Worm (Caenorhabditis elegans): Measurements from ENCODE around the gene ZC250.4.

Gene ZC250.4

DNA sequence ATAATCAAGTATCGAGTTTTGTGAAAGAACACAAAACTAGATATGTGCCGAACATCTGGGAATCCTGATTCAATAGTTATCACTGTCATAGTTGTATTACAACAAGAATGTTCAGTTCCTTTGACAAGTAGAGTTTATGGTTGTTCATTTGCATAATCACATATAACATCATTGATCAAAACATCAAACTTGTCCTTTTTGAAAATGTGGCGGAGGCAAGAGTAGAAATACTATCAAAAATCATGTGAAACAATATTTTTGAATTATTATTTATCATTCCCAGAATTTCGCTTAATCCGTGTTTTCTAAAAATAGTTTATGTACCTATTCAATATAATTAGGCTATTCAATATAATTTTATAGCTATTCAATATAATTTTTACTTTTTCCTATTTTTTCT is 27.6 kb downstream of the ZC250.4 start, which contains the start of gene F44E7.7:
TSS of gene F44E7.7 (minus strand) at position 101 of the 400 bp plus-strand sequence.
- TF ChIP-seq nhr-71 (tag; optimal IDR thresholded peaks at IDR 0.05), result no peak
- TF ChIP-seq nhr-84 (tag; optimal IDR thresholded peaks at IDR 0.05), result no peak
- TF ChIP-seq ceh-88 (GFP tag; IDR thresholded peaks at IDR 0.05), result no peak
- TF ChIP-seq swsn-7 (tag; optimal IDR thresholded peaks at IDR 0.05), result no peak
- no peak for TF ChIP-seq vab-15 (tag; optimal IDR thresholded peaks at IDR 0.05)
- no peak for TF ChIP-seq ama-1 (optimal IDR thresholded peaks at IDR 0.05)
- no peak for TF ChIP-seq C16A3.4 (tag; optimal IDR thresholded peaks at IDR 0.05)
- no peak for TF ChIP-seq lin-14 (GFP tag; optimal IDR thresholded peaks at IDR 0.05)
- TF ChIP-seq zip-4 (GFP tag; optimal IDR thresholded peaks at IDR 0.05), result no peak
- no peak for TF ChIP-seq aly-2 (tag; optimal IDR thresholded peaks at IDR 0.05)
- no peak for TF ChIP-seq mdl-1 (tag; optimal IDR thresholded peaks at IDR 0.05)
- TF ChIP-seq nhr-11 (tag; optimal IDR thresholded peaks at IDR 0.05), result no peak
- no peak for TF ChIP-seq C34B4.2 (tag; optimal IDR thresholded peaks at IDR 0.05)
- no peak for TF ChIP-seq ztf-11 (tag; optimal IDR thresholded peaks at IDR 0.05)
- no peak for TF ChIP-seq mep-1 (tag; optimal IDR thresholded peaks at IDR 0.05)
- TF ChIP-seq lin-13 (GFP tag; optimal IDR thresholded peaks at IDR 0.05), result no peak
- no peak for TF ChIP-seq elt-2 (tag; optimal IDR thresholded peaks at IDR 0.05)

- TF ChIP-seq nhr-77 (tag; optimal IDR thresholded peaks at IDR 0.05) (no peak), snu-23 (GFP tag; optimal IDR thresholded peaks at IDR 0.05) (no peak), efl-3 (GFP tag; optimal IDR thresholded peaks at IDR 0.05) (no peak), ceh-88 (GFP tag; IDR thresholded peaks at IDR 0.05) (no peak), nhr-76 (tag; optimal IDR thresholded peaks at IDR 0.05) (no peak), lin-15B (tag; optimal IDR thresholded peaks at IDR 0.05) (no peak), nhr-20 (tag; optimal IDR thresholded peaks at IDR 0.05) (no peak)
These were observed 30.2 kb downstream of the ZC250.4 start, which contains the start of gene fbxa-183 for ce11 chrV:5782687-5783086. Gene fbxa-183, minus strand, starts transcription at chrV:5782787.

DNA sequence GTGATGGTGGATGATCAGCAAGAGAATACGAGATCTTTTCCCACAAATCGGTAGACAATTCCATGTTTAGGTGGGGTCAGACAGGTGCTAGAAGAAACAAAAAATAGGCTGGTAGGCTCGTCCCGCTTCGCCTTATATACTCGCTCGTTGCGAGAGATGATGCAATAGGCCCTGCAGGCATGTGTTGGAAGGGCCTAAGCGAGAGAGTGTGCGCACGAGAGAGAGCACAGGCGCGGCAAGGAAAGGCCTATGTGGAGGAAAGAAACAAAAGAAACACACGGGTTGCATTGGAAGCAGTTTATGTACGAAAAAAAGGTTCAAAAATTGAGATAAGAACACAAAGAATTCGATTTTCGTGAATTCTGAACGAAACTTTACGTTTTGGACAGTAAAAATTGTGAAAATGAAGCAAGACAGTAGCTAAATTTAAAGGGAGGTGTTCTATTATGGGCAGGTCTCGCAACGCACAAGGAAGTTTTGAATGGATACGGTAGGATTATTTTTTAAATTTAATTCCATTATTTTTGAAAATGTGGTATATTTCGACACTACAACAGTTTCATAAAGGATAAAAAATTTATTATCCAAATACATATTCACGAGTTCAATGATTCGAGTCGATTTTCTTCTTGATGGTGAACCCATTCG is 32.1 kb downstream of the ZC250.4 start, which contains the start of gene F44E7.5:
TSS of gene F44E7.5 (minus strand) at position 210 of the 648 bp plus-strand sequence.
- TF ChIP-seq F16B12.6 (tag; optimal IDR thresholded peaks at IDR 0.05), result no peak
- TF ChIP-seq skn-1 (tag; optimal IDR thresholded peaks at IDR 0.05), result peak; percentile 1
- TF ChIP-seq isw-1 (GFP tag; IDR thresholded peaks at IDR 0.05), result no peak
- no peak for TF ChIP-seq nhr-11 (tag; optimal IDR thresholded peaks at IDR 0.05)
- TF ChIP-seq elt-2 (tag; optimal IDR thresholded peaks at IDR 0.05), result peak; percentile 80
- TF ChIP-seq aha-1 (tag; optimal IDR thresholded peaks at IDR 0.05), result no peak
- no peak for TF ChIP-seq hlh-17 (GFP tag; optimal IDR thresholded peaks at IDR 0.05; ENCODE audit: borderline replicate concordance)
- peak; percentile 83 for TF ChIP-seq nhr-90 (tag; optimal IDR thresholded peaks at IDR 0.05; ENCODE audit: poor library complexity)
- no peak for TF ChIP-seq ceh-8 (GFP tag; optimal IDR thresholded peaks at IDR 0.05)
- peak; percentile 20 for TF ChIP-seq lin-13 (GFP tag; optimal IDR thresholded peaks at IDR 0.05)
- peak; percentile 59 for TF ChIP-seq rnt-1 (tag; optimal IDR thresholded peaks at IDR 0.05)
- TF ChIP-seq C34B4.2 (tag; optimal IDR thresholded peaks at IDR 0.05), result no peak
- no peak for TF ChIP-seq ceh-88 (GFP tag; IDR thresholded peaks at IDR 0.05)
- TF ChIP-seq hlh-4 (tag; optimal IDR thresholded peaks at IDR 0.05), result no peak
- no peak for TF ChIP-seq zip-4 (GFP tag; optimal IDR thresholded peaks at IDR 0.05)
- peak; percentile 23 for TF ChIP-seq ztf-4 (tag; optimal IDR thresholded peaks at IDR 0.05)
- TF ChIP-seq snu-23 (GFP tag; optimal IDR thresholded peaks at IDR 0.05), result peak; percentile 72
- TF ChIP-seq egl-27 (tag; optimal IDR thresholded peaks at IDR 0.05), result no peak
- TF ChIP-seq tbx-2 (tag; optimal IDR thresholded peaks at IDR 0.05), result peak; percentile 34
- TF ChIP-seq aly-2 (tag; optimal IDR thresholded peaks at IDR 0.05), result no peak
- no peak for TF ChIP-seq pqm-1 (tag; optimal IDR thresholded peaks at IDR 0.05)
- TF ChIP-seq dpl-1 (GFP tag; optimal IDR thresholded peaks at IDR 0.05), result peak; percentile 16 to 26 (median 25)
- peak; percentile 53 for TF ChIP-seq C16A3.4 (tag; optimal IDR thresholded peaks at IDR 0.05)
- no peak for TF ChIP-seq efl-3 (GFP tag; optimal IDR thresholded peaks at IDR 0.05)
- TF ChIP-seq sup-37 (GFP tag; optimal IDR thresholded peaks at IDR 0.05), result no peak
- peak; percentile 8 for TF ChIP-seq jun-1 (tag; optimal IDR thresholded peaks at IDR 0.05)
- no peak for TF ChIP-seq unc-30 (tag; optimal IDR thresholded peaks at IDR 0.05)
- no peak for TF ChIP-seq unc-62 (GFP tag; optimal IDR thresholded peaks at IDR 0.05)
- no peak for TF ChIP-seq C04F5.9 (tag; optimal IDR thresholded peaks at IDR 0.05)
- no peak for TF ChIP-seq egl-13 (tag; optimal IDR thresholded peaks at IDR 0.05)
- peak; percentile 66 for TF ChIP-seq nhr-20 (tag; optimal IDR thresholded peaks at IDR 0.05)
- no peak for TF ChIP-seq alr-1 (tag; optimal IDR thresholded peaks at IDR 0.05; ENCODE audit: borderline replicate concordance)
- TF ChIP-seq zag-1 (tag; optimal IDR thresholded peaks at IDR 0.05), result no peak
- TF ChIP-seq mdl-1 (tag; optimal IDR thresholded peaks at IDR 0.05), result peak in 1 of 2 experiments; percentile 20
- TF ChIP-seq ceh-90 (tag; optimal IDR thresholded peaks at IDR 0.05), result no peak
- TF ChIP-seq nhr-19 (GFP tag; conservative IDR thresholded peaks at IDR 0.05), result peak; percentile 59
